Fruit fly (Drosophila melanogaster) whole organism, wandering third instar larva: ENCODE data around the gene CG1662.

Source experiments
- Abd-B ChIP-seq: fragments of >200 bp; optimal IDR thresholded peaks from 2 replicates; lab custom pipeline; 2017; ENCODE audit warnings: missing biosample characterization, missing genetic modification characterization
- dsf ChIP-seq: sonication (Bioruptor generic); optimal IDR thresholded peaks from 2 replicates; lab custom pipeline; 2016; ENCODE audit warnings: missing biosample characterization, missing genetic modification characterization, borderline replicate concordance
- fru ChIP-seq: fragments of 200-800 bp; sonication (Bioruptor generic); optimal IDR thresholded peaks from 3 replicates; lab custom pipeline; 2016; ENCODE audit warnings: missing biosample characterization, mild to moderate bottlenecking, missing genetic modification characterization
- h ChIP-seq: fragments of 200-800 bp; sonication (Bioruptor generic); optimal IDR thresholded peaks from 3 replicates; lab custom pipeline; 2016; ENCODE audit warnings: missing biosample characterization, mild to moderate bottlenecking, missing genetic modification characterization
- usp ChIP-seq: fragments of >200 bp; optimal IDR thresholded peaks from 2 replicates; lab custom pipeline; 2017; ENCODE audit warnings: missing biosample characterization, missing genetic modification characterization

DNA sequence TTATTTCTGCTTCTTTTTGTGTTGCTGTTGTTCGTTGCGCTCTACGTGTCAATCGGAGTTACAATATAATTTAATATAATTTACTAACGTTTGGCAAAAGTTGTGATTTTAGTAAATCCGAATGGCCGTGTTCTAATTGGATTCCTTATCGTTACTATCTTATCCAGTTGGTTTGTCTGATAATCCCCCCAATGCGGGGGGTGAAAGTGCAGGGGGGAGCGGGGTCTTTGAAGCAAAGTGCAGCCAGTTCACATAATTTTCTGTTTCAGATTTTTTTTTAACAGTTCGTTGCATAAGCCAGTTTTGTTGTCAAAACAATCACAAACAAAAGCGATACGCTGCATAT is 15.7 kb upstream of the CG1662 start:
- TF ChIP-seq dsf (no peak), fru (GFP tag; lab: Kevin White, UChicago) (no peak), Abd-B (GFP tag; lab: Kevin White, UChicago) (no peak), h (no peak), usp (GFP tag; lab: Kevin White, UChicago) (no peak)
